Fruit fly (Drosophila melanogaster) whole organism, prepupa: Measurements from ENCODE around the gene Atat.

Source experiments
- Hr39 ChIP-seq: fragments of 200-800 bp; sonication (Bioruptor generic); optimal IDR thresholded peaks from 2 replicates; lab custom pipeline; 2016; ENCODE audit warnings: missing biosample characterization, missing genetic modification characterization
- topi ChIP-seq: fragments of 200-800 bp; sonication (Bioruptor generic); optimal IDR thresholded peaks from 3 replicates; lab custom pipeline; 2016; ENCODE audit warnings: missing biosample characterization, missing genetic modification characterization

- TF ChIP-seq Hr39 (GFP tag; lab: Kevin White, UChicago) (no peak), topi (GFP tag; lab: Kevin White, UChicago) (no peak)
Observed at dm6 chr3L:9410030-9410589, 16.4 kb downstream of the Atat start.
